Worm (Caenorhabditis elegans) whole organism, young adult: ENCODE results near the gene F25H8.2.

ENCODE experiments used
- Y95B8A.8 ChIP-seq: fragments of 200-800 bp; sonication (Bioruptor generic); IDR thresholded peaks from 2 replicates; pipeline ENCODE4 v1.3.6; 2022; ENCODE audit warnings: missing genetic modification reagents, missing genetic modification characterization, missing compliant biosample characterization
- cebp-2 ChIP-seq: fragments of 200-800 bp; sonication (Bioruptor generic); IDR thresholded peaks from 2 replicates; pipeline ENCODE4 v1.3.6; 2022; ENCODE audit warnings: missing genetic modification characterization, missing compliant biosample characterization
- nfya-1 ChIP-seq: sonication (generic microtip); optimal IDR thresholded peaks from 2 replicates; lab custom pipeline; 2017; ENCODE audit warnings: antibody characterized with exemption, missing compliant biosample characterization, missing genetic modification characterization, borderline replicate concordance; ENCODE audit not compliant: insufficient read depth
- repo-1 ChIP-seq: sonication (generic microtip); optimal IDR thresholded peaks from 2 replicates; lab custom pipeline; 2017; ENCODE audit warnings: mild to moderate bottlenecking, missing genetic modification characterization, missing compliant biosample characterization
- unc-62 ChIP-seq: fragments of 150-350 bp; optimal IDR thresholded peaks from 2 replicates; lab custom pipeline; 2014; ENCODE audit warnings: missing biosample characterization, missing genetic modification reagents, missing genetic modification characterization
- ztf-18 ChIP-seq: sonication (generic microtip); optimal IDR thresholded peaks from 2 replicates; lab custom pipeline; 2016; ENCODE audit warnings: missing genotype, mild to moderate bottlenecking, missing genetic modification characterization, missing compliant biosample characterization
- ztf-6 ChIP-seq: fragments of 200-800 bp; sonication (Bioruptor generic); IDR thresholded peaks from 2 replicates; pipeline ENCODE4 v1.3.6; 2022; ENCODE audit warnings: missing genetic modification reagents, missing genetic modification characterization, missing compliant biosample characterization

ce11 chrIV:9913064-9913463, 19.0 kb upstream of the F25H8.2 start:
- TF ChIP-seq unc-62 (no peak), cebp-2 (GFP tag; lab: Robert Waterston, UW) (no peak), repo-1 (no peak), Y95B8A.8 (no peak), ztf-6 (GFP tag; lab: Robert Waterston, UW) (no peak), nfya-1 (no peak), ztf-18 (tag; lab: Kevin White, UChicago) (no peak)
